Worm (Caenorhabditis elegans): ENCODE results near the gene srv-19.

DNA sequence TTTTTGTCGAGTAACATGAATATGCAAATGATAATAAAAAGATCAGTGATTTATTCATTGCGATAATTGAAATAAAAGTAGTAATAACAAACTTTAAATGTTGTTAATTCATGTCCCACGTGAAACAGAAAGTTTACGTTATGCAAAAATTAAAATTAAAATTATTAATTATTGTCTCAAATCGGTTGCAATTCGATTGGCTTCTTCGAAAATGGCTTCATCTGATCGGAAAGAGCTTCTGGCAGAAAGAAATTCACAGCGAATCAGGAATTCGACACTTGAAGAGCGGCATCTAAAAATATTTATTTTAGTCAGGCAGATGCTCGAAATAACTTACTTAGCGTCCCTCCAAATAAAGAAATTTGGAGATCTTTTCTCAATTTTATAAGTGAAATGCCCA is 7.9 kb downstream of the srv-19 start, which contains the start of gene spe-27:
- TF ChIP-seq elt-2 (tag; optimal IDR thresholded peaks at IDR 0.05) (no peak), lsy-2 (tag; optimal IDR thresholded peaks at IDR 0.05) (no peak), ztf-11 (tag; optimal IDR thresholded peaks at IDR 0.05) (no peak), zag-1 (tag; optimal IDR thresholded peaks at IDR 0.05) (no peak), tbx-2 (tag; optimal IDR thresholded peaks at IDR 0.05) (no peak), nhr-76 (tag; optimal IDR thresholded peaks at IDR 0.05) (no peak), ceh-8 (GFP tag; optimal IDR thresholded peaks at IDR 0.05) (no peak), mep-1 (tag; optimal IDR thresholded peaks at IDR 0.05) (no peak), hlh-4 (tag; optimal IDR thresholded peaks at IDR 0.05) (no peak), ztf-4 (tag; optimal IDR thresholded peaks at IDR 0.05) (no peak)
